Worm (Caenorhabditis elegans) whole organism, L3 larva: ENCODE results near the gene srh-35.

ENCODE experiments used
- R02D3.7 ChIP-seq: fragments of 150-350 bp; optimal IDR thresholded peaks from 2 replicates; lab custom pipeline; 2014; ENCODE audit warnings: missing biosample characterization, missing genetic modification characterization
- ZK546.5 ChIP-seq: sonication (generic microtip); optimal IDR thresholded peaks from 2 replicates; lab custom pipeline; 2017; ENCODE audit warnings: missing biosample characterization, missing genetic modification characterization
- aly-2 ChIP-seq: fragments of 150-350 bp; optimal IDR thresholded peaks from 2 replicates; lab custom pipeline; 2014; ENCODE audit warnings: missing biosample characterization, missing genetic modification characterization
- ama-1 ChIP-seq: fragments of 150-350 bp; optimal IDR thresholded peaks from 2 replicates; lab custom pipeline; 2018
- ceh-28 ChIP-seq: fragments of 150-350 bp; optimal IDR thresholded peaks from 2 replicates; lab custom pipeline; 2014; ENCODE audit warnings: missing biosample characterization, missing genetic modification reagents, missing genetic modification characterization
- egl-27 ChIP-seq: sonication (generic microtip); optimal IDR thresholded peaks from 4 replicates; lab custom pipeline; 2017; ENCODE audit warnings: missing biosample characterization, missing genetic modification reagents, missing genetic modification characterization
- elt-1 ChIP-seq: fragments of 150-350 bp; optimal IDR thresholded peaks from 2 replicates; lab custom pipeline; 2014; ENCODE audit warnings: missing biosample characterization, missing genetic modification characterization
- elt-2 ChIP-seq: sonication (generic microtip); optimal IDR thresholded peaks from 2 replicates; lab custom pipeline; 2016; ENCODE audit warnings: missing genetic modification reagents, mild to moderate bottlenecking, missing genetic modification characterization, missing compliant biosample characterization
- eor-1 ChIP-seq, 2 experiments: fragments of 150-350 bp; optimal IDR thresholded peaks; 2 replicates each; lab custom pipeline; 2014 to 2018; ENCODE audit warnings: missing biosample characterization in 2 of 2, missing genetic modification characterization in 2 of 2
- fkh-10 ChIP-seq: sonication (generic microtip); optimal IDR thresholded peaks from 2 replicates; lab custom pipeline; 2017; ENCODE audit warnings: missing biosample characterization, missing genetic modification reagents, missing genetic modification characterization
- fkh-2 ChIP-seq: fragments of 150-350 bp; optimal IDR thresholded peaks from 2 replicates; lab custom pipeline; 2014; ENCODE audit warnings: missing biosample characterization, missing genetic modification reagents, missing genetic modification characterization
- hmg-11 ChIP-seq: sonication (generic microtip); optimal IDR thresholded peaks from 2 replicates; lab custom pipeline; 2016; ENCODE audit warnings: missing genetic modification characterization, missing compliant biosample characterization
- jun-1 ChIP-seq: fragments of 150-350 bp; optimal IDR thresholded peaks from 2 replicates; lab custom pipeline; 2014; ENCODE audit warnings: missing biosample characterization, missing genetic modification reagents, missing genetic modification characterization
- lin-39 ChIP-seq: fragments of 150-350 bp; optimal IDR thresholded peaks from 2 replicates; lab custom pipeline; 2018; ENCODE audit warnings: missing biosample characterization, missing genetic modification reagents, missing genetic modification characterization
- lsy-12 ChIP-seq: sonication (generic microtip); optimal IDR thresholded peaks from 2 replicates; lab custom pipeline; 2016; ENCODE audit warnings: mild to moderate bottlenecking, missing genetic modification characterization, missing compliant biosample characterization
- mdl-1 ChIP-seq: fragments of 150-350 bp; optimal IDR thresholded peaks from 2 replicates; lab custom pipeline; 2014; ENCODE audit warnings: missing biosample characterization, missing genetic modification characterization
- mml-1 ChIP-seq: fragments of 150-350 bp; sonication (generic microtip); optimal IDR thresholded peaks from 3 replicates; lab custom pipeline; 2014; ENCODE audit warnings: missing biosample characterization, missing genetic modification characterization
- nfya-1 ChIP-seq: sonication (generic microtip); optimal IDR thresholded peaks from 2 replicates; lab custom pipeline; 2017; ENCODE audit warnings: missing genetic modification characterization, mild to moderate bottlenecking, missing compliant biosample characterization, antibody characterized with exemption, moderate library complexity; ENCODE audit not compliant: insufficient read depth
- nhr-11 ChIP-seq: fragments of 150-350 bp; optimal IDR thresholded peaks from 2 replicates; lab custom pipeline; 2014; ENCODE audit warnings: missing biosample characterization, missing genetic modification characterization
- nhr-23 ChIP-seq: fragments of 150-350 bp; optimal IDR thresholded peaks from 2 replicates; lab custom pipeline; 2014; ENCODE audit warnings: missing biosample characterization, missing genetic modification reagents, missing genetic modification characterization
- nhr-77 ChIP-seq: fragments of 150-350 bp; optimal IDR thresholded peaks from 2 replicates; lab custom pipeline; 2014; ENCODE audit warnings: missing biosample characterization, missing genetic modification characterization
- pqm-1 ChIP-seq: fragments of 150-350 bp; optimal IDR thresholded peaks from 2 replicates; lab custom pipeline; 2017; ENCODE audit warnings: missing biosample characterization, missing genetic modification characterization, inconsistent platforms
- skn-1 ChIP-seq: fragments of 150-350 bp; optimal IDR thresholded peaks from 2 replicates; lab custom pipeline; 2014; ENCODE audit warnings: missing biosample characterization, missing genetic modification characterization
- unc-62 ChIP-seq: fragments of 150-350 bp; sonication (generic microtip); optimal IDR thresholded peaks from 4 replicates; lab custom pipeline; 2014; ENCODE audit warnings: missing biosample characterization, missing genetic modification reagents, missing genetic modification characterization

The srh-35 gene

DNA sequence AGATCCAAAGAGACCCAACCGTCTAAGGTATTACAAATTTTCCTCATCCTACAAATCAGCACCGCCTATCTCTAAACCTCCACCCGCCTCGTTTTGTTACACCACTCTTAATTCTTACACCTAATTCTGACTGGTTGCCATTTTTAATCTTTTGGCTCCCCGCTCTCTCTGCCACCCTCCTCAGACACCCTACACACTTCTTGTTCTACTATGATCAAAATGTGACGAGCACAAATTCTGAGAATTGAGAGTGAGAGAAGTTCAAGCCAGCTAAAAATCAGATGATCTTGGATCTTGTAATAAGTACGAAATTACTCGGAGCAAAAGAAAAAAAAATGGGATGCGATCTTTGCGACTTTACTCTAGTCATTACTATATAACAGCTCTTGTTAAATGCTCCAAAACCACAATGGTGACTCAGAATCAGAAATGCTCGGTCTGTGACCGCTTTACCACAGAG is 44.8 kb downstream of the srh-35 start, which contains the start of gene nhr-252:
nhr-252 (plus strand) TSS at position 410 of the 460 bp plus-strand sequence.
- TF ChIP-seq eor-1 (tag; optimal IDR thresholded peaks at IDR 0.05; lab: Kevin White, UChicago) (no peak), ama-1 (lab: Kevin White, UChicago) (no peak), ceh-28 (tag; lab: Kevin White, UChicago) (no peak)

DNA sequence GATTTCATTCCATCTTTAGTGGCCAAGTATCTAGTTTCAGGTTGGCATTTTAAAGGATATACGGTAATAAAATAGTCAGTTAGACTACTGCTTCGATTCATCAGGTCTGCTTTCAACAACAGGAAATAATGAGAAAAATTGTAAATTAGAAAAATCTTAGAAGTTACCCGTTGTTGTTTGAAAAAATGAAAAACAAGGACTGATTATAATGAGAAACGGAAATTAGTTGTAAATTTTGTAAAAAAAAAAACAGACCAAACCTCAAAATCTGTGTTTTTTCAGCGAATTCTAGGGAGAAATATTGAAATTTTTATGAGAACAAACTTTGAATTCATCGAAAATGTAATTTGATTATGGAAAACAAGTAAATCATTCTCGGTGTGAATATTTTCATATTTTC is 46.0 kb downstream of the srh-35 start, which contains the start of gene srh-62:
srh-62 (minus strand) TSS at position 101 of the 400 bp plus-strand sequence.
- TF ChIP-seq pqm-1: no peak
- TF ChIP-seq lsy-12 (tag; lab: Kevin White, UChicago): no peak
- TF ChIP-seq ZK546.5: no peak

DNA sequence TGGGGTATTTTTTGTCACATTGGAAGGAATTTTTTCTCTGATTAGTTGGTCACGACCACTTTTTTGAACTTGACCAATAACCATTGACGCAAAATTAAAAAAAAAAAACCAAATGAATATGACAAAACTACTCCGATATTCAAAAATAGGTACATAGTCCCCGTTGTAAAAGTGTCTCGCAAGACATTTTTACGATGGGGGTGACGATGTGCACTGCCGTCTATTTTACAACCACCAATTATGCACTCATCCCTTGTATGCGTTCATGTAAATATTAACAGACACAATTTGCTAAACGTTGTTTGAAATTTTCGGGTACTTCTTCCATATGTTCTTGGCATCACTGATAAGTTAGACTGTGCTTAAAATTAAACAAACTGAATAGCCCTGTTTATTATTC is 49.3 kb downstream of the srh-35 start, which contains the start of gene scl-27:
scl-27 (plus strand) TSS at position 301 of the 400 bp plus-strand sequence.
- TF ChIP-seq egl-27 (tag; lab: Kevin White, UChicago) (no peak), jun-1 (tag; lab: Kevin White, UChicago) (no peak), fkh-2 (tag; lab: Kevin White, UChicago) (no peak), nhr-23 (tag; lab: Kevin White, UChicago) (no peak), nhr-77 (tag; lab: Kevin White, UChicago) (no peak), hmg-11 (tag; lab: Kevin White, UChicago) (no peak), nfya-1 (no peak), elt-2 (tag; lab: Kevin White, UChicago) (no peak), ceh-28 (tag; lab: Kevin White, UChicago) (no peak), fkh-10 (GFP tag; lab: Kevin White, UChicago) (no peak), aly-2 (tag; lab: Kevin White, UChicago) (no peak), mdl-1 (no peak), unc-62 (no peak), elt-1 (tag; lab: Kevin White, UChicago) (no peak), skn-1 (tag; lab: Kevin White, UChicago) (no peak), mml-1 (tag; lab: Kevin White, UChicago) (no peak), nhr-11 (tag; lab: Kevin White, UChicago) (no peak), eor-1 (tag; optimal IDR thresholded peaks at IDR 0.05; lab: Kevin White, UChicago) (no peak), R02D3.7 (tag; lab: Kevin White, UChicago) (no peak), lin-39 (tag; lab: Kevin White, UChicago) (no peak)
